Fruit fly (Drosophila melanogaster): ENCODE data around the gene CG46466.

- TF ChIP-seq CG42726 (GFP tag; IDR thresholded peaks at IDR 0.05; ENCODE audit: partially characterized antibody) (no peak), CG10979 (tag; optimal IDR thresholded peaks at IDR 0.05) (no peak), CG6854 (GFP tag; optimal IDR thresholded peaks at IDR 0.05) (no peak), Gsc (GFP tag; IDR thresholded peaks at IDR 0.05) (no peak), CG18476 (GFP tag; optimal IDR thresholded peaks at IDR 0.05) (no peak), unc-4 (GFP tag; IDR thresholded peaks at IDR 0.05; ENCODE audit: partially characterized antibody) (no peak), scrt (GFP tag; optimal IDR thresholded peaks at IDR 0.05) (no peak), jumu (GFP tag; optimal IDR thresholded peaks at IDR 0.05) (no peak), sug (tag; optimal IDR thresholded peaks at IDR 0.05) (no peak), CG9932 (GFP tag; IDR thresholded peaks at IDR 0.05) (no peak), E2f1 (GFP tag; IDR thresholded peaks at IDR 0.05) (no peak), Dp (GFP tag; optimal IDR thresholded peaks at IDR 0.05) (no peak)
Observed at dm6 chr4:706847-707246, 43.9 kb upstream of the CG46466 start.

All from whole organism, embryonic.